Worm (Caenorhabditis elegans): ENCODE results near the gene F21H7.2.

Gene F21H7.2

ce11 chrV:16229896-16230295 lies at the start of gene F21H7.2, which contains the start of gene F21H7.12:
TSS of gene F21H7.2 (minus strand) at chrV:16229996.
TSS of gene F21H7.12 (plus strand) at chrV:16230165.
- TF ChIP-seq ref-1 (GFP tag; conservative IDR thresholded peaks at IDR 0.05) = no peak
- TF ChIP-seq tab-1 (GFP tag; IDR thresholded peaks at IDR 0.05) = no peak
- no peak for TF ChIP-seq T22C8.4 (GFP tag; IDR thresholded peaks at IDR 0.05)
- no peak for TF ChIP-seq med-1 (GFP tag; optimal IDR thresholded peaks at IDR 0.05; ENCODE audit: insufficient read depth)
- no peak for TF ChIP-seq klf-2 (GFP tag; conservative IDR thresholded peaks at IDR 0.05)
- no peak for TF ChIP-seq flt-1 (GFP tag; IDR thresholded peaks at IDR 0.05)
- no peak for TF ChIP-seq ztf-29 (GFP tag; IDR thresholded peaks at IDR 0.05)
- no peak for TF ChIP-seq ztf-23 (GFP tag; IDR thresholded peaks at IDR 0.05)
- TF ChIP-seq cog-1 (tag; optimal IDR thresholded peaks at IDR 0.05) = no peak

ce11 chrV:16277918-16278317 lies 48.1 kb upstream of the F21H7.2 start, which contains the start of gene cyp-37B1:
TSS of gene cyp-37B1 (plus strand) at chrV:16278116.
- TF ChIP-seq cog-1 (tag; optimal IDR thresholded peaks at IDR 0.05) (no peak), med-1 (GFP tag; optimal IDR thresholded peaks at IDR 0.05; ENCODE audit: insufficient read depth) (no peak), T22C8.4 (GFP tag; IDR thresholded peaks at IDR 0.05) (no peak), ztf-29 (GFP tag; IDR thresholded peaks at IDR 0.05) (no peak), ztf-23 (GFP tag; IDR thresholded peaks at IDR 0.05) (no peak), ref-1 (GFP tag; conservative IDR thresholded peaks at IDR 0.05) (no peak), flt-1 (GFP tag; IDR thresholded peaks at IDR 0.05) (no peak), tab-1 (GFP tag; IDR thresholded peaks at IDR 0.05) (no peak), klf-2 (GFP tag; conservative IDR thresholded peaks at IDR 0.05) (no peak)

- no peak for TF ChIP-seq cog-1 (tag; optimal IDR thresholded peaks at IDR 0.05)
- TF ChIP-seq klf-2 (GFP tag; conservative IDR thresholded peaks at IDR 0.05) = no peak
- TF ChIP-seq med-1 (GFP tag; optimal IDR thresholded peaks at IDR 0.05; ENCODE audit: insufficient read depth) = no peak
- no peak for TF ChIP-seq ztf-29 (GFP tag; IDR thresholded peaks at IDR 0.05)
- no peak for TF ChIP-seq tab-1 (GFP tag; IDR thresholded peaks at IDR 0.05)
- TF ChIP-seq T22C8.4 (GFP tag; IDR thresholded peaks at IDR 0.05) = no peak
- TF ChIP-seq ztf-23 (GFP tag; IDR thresholded peaks at IDR 0.05) = no peak
- no peak for TF ChIP-seq ref-1 (GFP tag; conservative IDR thresholded peaks at IDR 0.05)
- TF ChIP-seq flt-1 (GFP tag; IDR thresholded peaks at IDR 0.05) = no peak
These were observed 45.6 kb upstream of the F21H7.2 start, which contains the start of gene pacl-1 for ce11 chrV:16275347-16275746. TSS of gene pacl-1 (minus strand) at chrV:16275447.

ce11 chrV:16271121-16271520 lies 41.3 kb upstream of the F21H7.2 start, which contains the start of gene T13F3.6:
TSS of gene T13F3.6 (minus strand) at chrV:16271221.
- TF ChIP-seq T22C8.4 (GFP tag; IDR thresholded peaks at IDR 0.05) (no peak), ztf-23 (GFP tag; IDR thresholded peaks at IDR 0.05) (no peak), ref-1 (GFP tag; conservative IDR thresholded peaks at IDR 0.05) (no peak), flt-1 (GFP tag; IDR thresholded peaks at IDR 0.05) (no peak)

- TF ChIP-seq cog-1 (tag; optimal IDR thresholded peaks at IDR 0.05) (no peak), T22C8.4 (GFP tag; IDR thresholded peaks at IDR 0.05) (no peak), ztf-29 (GFP tag; IDR thresholded peaks at IDR 0.05) (no peak), med-1 (GFP tag; optimal IDR thresholded peaks at IDR 0.05; ENCODE audit: insufficient read depth) (no peak), tab-1 (GFP tag; IDR thresholded peaks at IDR 0.05) (no peak), flt-1 (GFP tag; IDR thresholded peaks at IDR 0.05) (no peak), ref-1 (GFP tag; conservative IDR thresholded peaks at IDR 0.05) (no peak), klf-2 (GFP tag; conservative IDR thresholded peaks at IDR 0.05) (no peak), ztf-23 (GFP tag; IDR thresholded peaks at IDR 0.05) (no peak)
These were observed 39.8 kb upstream of the F21H7.2 start, which contains the start of the genes fbxa-2 and T13F3.8 for ce11 chrV:16269556-16269955. TSS of gene fbxa-2 (minus strand) at chrV:16269656. TSS of gene T13F3.8 (plus strand) at chrV:16269800.

- TF ChIP-seq cog-1 (tag; optimal IDR thresholded peaks at IDR 0.05) = no peak
- TF ChIP-seq med-1 (GFP tag; optimal IDR thresholded peaks at IDR 0.05; ENCODE audit: insufficient read depth) = no peak
- TF ChIP-seq flt-1 (GFP tag; IDR thresholded peaks at IDR 0.05) = no peak
- TF ChIP-seq ztf-29 (GFP tag; IDR thresholded peaks at IDR 0.05) = no peak
- TF ChIP-seq klf-2 (GFP tag; conservative IDR thresholded peaks at IDR 0.05) = no peak
- no peak for TF ChIP-seq T22C8.4 (GFP tag; IDR thresholded peaks at IDR 0.05)
- no peak for TF ChIP-seq tab-1 (GFP tag; IDR thresholded peaks at IDR 0.05)
- TF ChIP-seq ref-1 (GFP tag; conservative IDR thresholded peaks at IDR 0.05) = no peak
These were observed 36.7 kb upstream of the F21H7.2 start, which contains the start of gene T13F3.4 for ce11 chrV:16266514-16266913. TSS of gene T13F3.4 (minus strand) at chrV:16266614.

- TF ChIP-seq T22C8.4 (GFP tag; IDR thresholded peaks at IDR 0.05) (no peak), ztf-29 (GFP tag; IDR thresholded peaks at IDR 0.05) (no peak), cog-1 (tag; optimal IDR thresholded peaks at IDR 0.05) (no peak), ref-1 (GFP tag; conservative IDR thresholded peaks at IDR 0.05) (no peak), ztf-23 (GFP tag; IDR thresholded peaks at IDR 0.05) (no peak), med-1 (GFP tag; optimal IDR thresholded peaks at IDR 0.05; ENCODE audit: insufficient read depth) (no peak), flt-1 (GFP tag; IDR thresholded peaks at IDR 0.05) (no peak), klf-2 (GFP tag; conservative IDR thresholded peaks at IDR 0.05) (no peak)
These were observed 29.9 kb upstream of the F21H7.2 start, which contains the start of gene nhr-127 for ce11 chrV:16259684-16260083. TSS of gene nhr-127 (plus strand) at chrV:16259984.

ce11 chrV:16258142-16258541 lies 28.3 kb upstream of the F21H7.2 start, which contains the start of gene nhr-218:
TSS of gene nhr-218 (plus strand) at chrV:16258442.
- no peak for TF ChIP-seq ztf-23 (GFP tag; IDR thresholded peaks at IDR 0.05)
- no peak for TF ChIP-seq ref-1 (GFP tag; conservative IDR thresholded peaks at IDR 0.05)
- no peak for TF ChIP-seq cog-1 (tag; optimal IDR thresholded peaks at IDR 0.05)
- TF ChIP-seq ztf-29 (GFP tag; IDR thresholded peaks at IDR 0.05) = no peak
- no peak for TF ChIP-seq flt-1 (GFP tag; IDR thresholded peaks at IDR 0.05)
- no peak for TF ChIP-seq klf-2 (GFP tag; conservative IDR thresholded peaks at IDR 0.05)
- TF ChIP-seq tab-1 (GFP tag; IDR thresholded peaks at IDR 0.05) = no peak
- no peak for TF ChIP-seq T22C8.4 (GFP tag; IDR thresholded peaks at IDR 0.05)

- no peak for TF ChIP-seq med-1 (GFP tag; optimal IDR thresholded peaks at IDR 0.05; ENCODE audit: insufficient read depth)
- no peak for TF ChIP-seq ref-1 (GFP tag; conservative IDR thresholded peaks at IDR 0.05)
- TF ChIP-seq T22C8.4 (GFP tag; IDR thresholded peaks at IDR 0.05) = no peak
- TF ChIP-seq ztf-29 (GFP tag; IDR thresholded peaks at IDR 0.05) = no peak
- no peak for TF ChIP-seq klf-2 (GFP tag; conservative IDR thresholded peaks at IDR 0.05)
- TF ChIP-seq ztf-23 (GFP tag; IDR thresholded peaks at IDR 0.05) = no peak
- no peak for TF ChIP-seq cog-1 (tag; optimal IDR thresholded peaks at IDR 0.05)
- TF ChIP-seq tab-1 (GFP tag; IDR thresholded peaks at IDR 0.05) = no peak
- no peak for TF ChIP-seq flt-1 (GFP tag; IDR thresholded peaks at IDR 0.05)
These were observed 26.6 kb upstream of the F21H7.2 start, which contains the start of gene bgnt-1.3 for ce11 chrV:16256395-16256794. TSS of gene bgnt-1.3 (minus strand) at chrV:16256495.
